Fruit fly (Drosophila melanogaster) whole organism, prepupa: ENCODE measurements around the gene CG43638.
A peak's percentile ranks its signal among the peaks of the same experiment; 100 is the strongest.

Source experiments
- Blimp-1 ChIP-seq: fragments of 200-800 bp; sonication (Bioruptor generic); optimal IDR thresholded peaks from 3 replicates; lab custom pipeline; 2017; ENCODE audit warnings: missing biosample characterization, missing genetic modification characterization, mild to moderate bottlenecking, moderate library complexity, missing genetic modification reagents
- CG10631 ChIP-seq: fragments of 200-800 bp; sonication (Bioruptor generic); optimal IDR thresholded peaks from 2 replicates; lab custom pipeline; 2016; ENCODE audit warnings: missing biosample characterization, missing genetic modification characterization
- CG10669 ChIP-seq: fragments of 200-800 bp; sonication (Bioruptor generic); optimal IDR thresholded peaks from 3 replicates; lab custom pipeline; 2018; ENCODE audit warnings: missing biosample characterization, mild to moderate bottlenecking, missing genetic modification characterization, moderate library complexity
- CG11294 ChIP-seq: fragments of 200-800 bp; sonication (Bioruptor generic); IDR thresholded peaks from 2 replicates; pipeline ENCODE4 v1.3.6; 2022; ENCODE audit warnings: missing biosample characterization, missing genetic modification characterization
- CG11902 ChIP-seq: fragments of 200-800 bp; sonication (Bioruptor generic); optimal IDR thresholded peaks from 3 replicates; lab custom pipeline; 2016; ENCODE audit warnings: missing biosample characterization, missing genetic modification characterization
- CG15336 ChIP-seq: fragments of 200-800 bp; sonication (Bioruptor generic); IDR thresholded peaks from 2 replicates; pipeline ENCODE4 v1.3.6; 2022; ENCODE audit warnings: missing biosample characterization, missing genetic modification characterization
- CG16779 ChIP-seq: fragments of 200-800 bp; sonication (Bioruptor generic); optimal IDR thresholded peaks from 3 replicates; lab custom pipeline; 2017; ENCODE audit warnings: missing biosample characterization, mild to moderate bottlenecking, missing genetic modification characterization
- CG3032 ChIP-seq: fragments of 200-800 bp; optimal IDR thresholded peaks from 2 replicates; lab custom pipeline; 2019; ENCODE audit warnings: missing biosample characterization, mild to moderate bottlenecking, missing genetic modification characterization, moderate library complexity
- CG32006 ChIP-seq: fragments of 200-800 bp; sonication (Bioruptor generic); optimal IDR thresholded peaks from 3 replicates; lab custom pipeline; 2017; ENCODE audit warnings: missing biosample characterization, mild to moderate bottlenecking, missing genetic modification characterization
- CG34406 ChIP-seq: fragments of 200-800 bp; sonication (Bioruptor generic); optimal IDR thresholded peaks from 3 replicates; lab custom pipeline; 2016; ENCODE audit warnings: missing biosample characterization, missing genetic modification characterization
- CG3919 ChIP-seq: fragments of 200-800 bp; sonication (Bioruptor generic); optimal IDR thresholded peaks from 3 replicates; lab custom pipeline; 2016; ENCODE audit warnings: missing biosample characterization, missing genetic modification characterization
- CG4318 ChIP-seq: fragments of 200-800 bp; sonication (Bioruptor generic); optimal IDR thresholded peaks from 3 replicates; lab custom pipeline; 2017; ENCODE audit warnings: missing biosample characterization, mild to moderate bottlenecking, missing genetic modification characterization
- CG6276 ChIP-seq: fragments of 200-800 bp; sonication (Bioruptor generic); optimal IDR thresholded peaks from 2 replicates; lab custom pipeline; 2017; ENCODE audit warnings: missing biosample characterization, mild to moderate bottlenecking, missing genetic modification characterization
- CG6808 ChIP-seq: fragments of 200-800 bp; sonication (Bioruptor generic); optimal IDR thresholded peaks from 3 replicates; lab custom pipeline; 2017; ENCODE audit warnings: missing biosample characterization, missing genetic modification characterization, mild to moderate bottlenecking, moderate library complexity, missing genetic modification reagents
- CG6854 ChIP-seq: fragments of 200-800 bp; sonication (Bioruptor generic); optimal IDR thresholded peaks from 2 replicates; lab custom pipeline; 2017; ENCODE audit warnings: missing biosample characterization, mild to moderate bottlenecking, missing genetic modification characterization
- CG7368 ChIP-seq: fragments of 200-800 bp; sonication (Bioruptor generic); optimal IDR thresholded peaks from 3 replicates; lab custom pipeline; 2016; ENCODE audit warnings: missing biosample characterization, missing genetic modification characterization
- CG8119 ChIP-seq: fragments of 200-800 bp; sonication (Bioruptor generic); IDR thresholded peaks from 3 replicates; pipeline ENCODE4 v1.3.6; 2022; ENCODE audit warnings: missing biosample characterization, missing genetic modification characterization
- CG8632 ChIP-seq: fragments of 200-800 bp; sonication (Bioruptor generic); optimal IDR thresholded peaks from 3 replicates; lab custom pipeline; 2016; ENCODE audit warnings: missing biosample characterization, missing genetic modification characterization
- CG9139 ChIP-seq: fragments of 200-800 bp; sonication (Bioruptor generic); optimal IDR thresholded peaks from 3 replicates; lab custom pipeline; 2017; ENCODE audit warnings: missing biosample characterization, mild to moderate bottlenecking, missing genetic modification characterization
- Eip75B ChIP-seq: fragments of 200-800 bp; sonication (Bioruptor generic); optimal IDR thresholded peaks from 3 replicates; lab custom pipeline; 2016; ENCODE audit warnings: missing biosample characterization, missing genetic modification characterization
- Eip78C ChIP-seq: fragments of 200-800 bp; sonication (Bioruptor generic); peaks from one replicate; lab custom pipeline; 2016; ENCODE audit warnings: missing biosample characterization, missing genetic modification characterization
- Eip93F ChIP-seq: fragments of 200-800 bp; sonication (Bioruptor generic); optimal IDR thresholded peaks from 2 replicates; lab custom pipeline; 2016; ENCODE audit warnings: missing biosample characterization, mild to moderate bottlenecking, missing genetic modification characterization
- Ets21C ChIP-seq: fragments of 200-800 bp; sonication (Bioruptor generic); optimal IDR thresholded peaks from 3 replicates; lab custom pipeline; 2016; ENCODE audit warnings: missing biosample characterization, missing genetic modification characterization
- Ets96B ChIP-seq: fragments of 200-800 bp; optimal IDR thresholded peaks from 2 replicates; lab custom pipeline; 2019; ENCODE audit warnings: missing biosample characterization, mild to moderate bottlenecking, missing genetic modification characterization, moderate library complexity
- Gug ChIP-seq: fragments of 200-800 bp; sonication (Bioruptor generic); IDR thresholded peaks from 2 replicates; pipeline ENCODE4 v1.3.6; 2022; ENCODE audit warnings: missing biosample characterization, missing genetic modification characterization
- Hr38 ChIP-seq: sonication (Bioruptor generic); optimal IDR thresholded peaks from 2 replicates; lab custom pipeline; 2016; ENCODE audit warnings: missing biosample characterization, missing genetic modification characterization
- Hr39 ChIP-seq: fragments of 200-800 bp; sonication (Bioruptor generic); optimal IDR thresholded peaks from 2 replicates; lab custom pipeline; 2016; ENCODE audit warnings: missing biosample characterization, missing genetic modification characterization
- Hr4 ChIP-seq: fragments of 200-800 bp; sonication (Bioruptor generic); optimal IDR thresholded peaks from 3 replicates; lab custom pipeline; 2016; ENCODE audit warnings: missing biosample characterization, missing genetic modification characterization
- Lpt ChIP-seq: fragments of 200-800 bp; sonication (Bioruptor generic); optimal IDR thresholded peaks from 3 replicates; lab custom pipeline; 2016; ENCODE audit warnings: missing biosample characterization, missing genetic modification characterization
- OdsH ChIP-seq: fragments of 200-800 bp; sonication (Bioruptor generic); optimal IDR thresholded peaks from 3 replicates; lab custom pipeline; 2016; ENCODE audit warnings: missing biosample characterization, missing genetic modification characterization
- Sox102F ChIP-seq: fragments of 200-800 bp; sonication (Bioruptor generic); optimal IDR thresholded peaks from 2 replicates; lab custom pipeline; 2016; ENCODE audit warnings: missing biosample characterization, mild to moderate bottlenecking, missing genetic modification characterization
- Sox14 ChIP-seq: fragments of 200-800 bp; sonication (Bioruptor generic); optimal IDR thresholded peaks from 3 replicates; lab custom pipeline; 2016; ENCODE audit warnings: missing biosample characterization, missing genetic modification characterization
- Sox15 ChIP-seq: fragments of 200-800 bp; sonication (Bioruptor generic); optimal IDR thresholded peaks from 3 replicates; lab custom pipeline; 2016; ENCODE audit warnings: missing biosample characterization, missing genetic modification characterization
- acj6 ChIP-seq: fragments of 200-800 bp; sonication (Bioruptor generic); optimal IDR thresholded peaks from 3 replicates; lab custom pipeline; 2016; ENCODE audit warnings: missing biosample characterization, missing genetic modification characterization
- cyc ChIP-seq: fragments of 200-800 bp; sonication (Bioruptor generic); optimal IDR thresholded peaks from 3 replicates; lab custom pipeline; 2016; ENCODE audit warnings: missing biosample characterization, missing genetic modification characterization
- dac ChIP-seq: fragments of 200-800 bp; sonication (Bioruptor generic); optimal IDR thresholded peaks from 2 replicates; lab custom pipeline; 2017; ENCODE audit warnings: missing biosample characterization, mild to moderate bottlenecking, missing genetic modification characterization
- dsx ChIP-seq: fragments of 200-800 bp; optimal IDR thresholded peaks from 3 replicates; lab custom pipeline; 2019; ENCODE audit warnings: missing biosample characterization, mild to moderate bottlenecking, missing genetic modification characterization, moderate library complexity; ENCODE audit not compliant: poor library complexity, severe bottlenecking
- eg ChIP-seq: fragments of 200-800 bp; sonication (Bioruptor generic); IDR thresholded peaks from 3 replicates; pipeline ENCODE4 v1.3.6; 2022; ENCODE audit warnings: missing biosample characterization, missing genetic modification characterization
- esn ChIP-seq: fragments of 200-800 bp; sonication (Bioruptor generic); optimal IDR thresholded peaks from 2 replicates; lab custom pipeline; 2016; ENCODE audit warnings: missing biosample characterization, mild to moderate bottlenecking, missing genetic modification characterization, moderate library complexity
- fkh ChIP-seq: fragments of 200-800 bp; sonication (Bioruptor generic); optimal IDR thresholded peaks from 3 replicates; lab custom pipeline; 2017; ENCODE audit warnings: missing biosample characterization, mild to moderate bottlenecking, missing genetic modification characterization, moderate library complexity
- lz ChIP-seq: fragments of 200-800 bp; sonication (Bioruptor generic); optimal IDR thresholded peaks from 3 replicates; lab custom pipeline; 2016; ENCODE audit warnings: missing biosample characterization, missing genetic modification characterization
- net ChIP-seq: fragments of 200-800 bp; sonication (Bioruptor generic); optimal IDR thresholded peaks from 3 replicates; lab custom pipeline; 2016; ENCODE audit warnings: missing biosample characterization, missing genetic modification characterization
- pdm3 ChIP-seq: fragments of 200-800 bp; sonication (Bioruptor generic); optimal IDR thresholded peaks from 3 replicates; lab custom pipeline; 2016; ENCODE audit warnings: missing biosample characterization, missing genetic modification characterization
- salr ChIP-seq, 2 experiments: fragments of 200-800 bp; sonication (Bioruptor generic); optimal IDR thresholded peaks; 3 replicates each; lab custom pipeline; 2016 to 2018; ENCODE audit warnings: missing biosample characterization in 2 of 2, missing genetic modification characterization in 2 of 2, mild to moderate bottlenecking in 1 of 2
- spab ChIP-seq: fragments of 200-800 bp; sonication (Bioruptor generic); optimal IDR thresholded peaks from 2 replicates; lab custom pipeline; 2017; ENCODE audit warnings: missing biosample characterization, mild to moderate bottlenecking, missing genetic modification characterization, missing genetic modification reagents
- ss ChIP-seq, 2 experiments: fragments of 200-800 bp; sonication (Bioruptor generic); optimal IDR thresholded peaks; 2 replicates in 1 of 2; 3 replicates in 1 of 2; lab custom pipeline; 2017 to 2018; ENCODE audit warnings: mild to moderate bottlenecking in 2 of 2, missing biosample characterization in 2 of 2, missing genetic modification characterization in 2 of 2, moderate library complexity in 1 of 2
- vri ChIP-seq: fragments of 200-800 bp; sonication (Bioruptor generic); optimal IDR thresholded peaks from 3 replicates; lab custom pipeline; 2016; ENCODE audit warnings: missing biosample characterization, mild to moderate bottlenecking, missing genetic modification characterization

Gene CG43638

DNA sequence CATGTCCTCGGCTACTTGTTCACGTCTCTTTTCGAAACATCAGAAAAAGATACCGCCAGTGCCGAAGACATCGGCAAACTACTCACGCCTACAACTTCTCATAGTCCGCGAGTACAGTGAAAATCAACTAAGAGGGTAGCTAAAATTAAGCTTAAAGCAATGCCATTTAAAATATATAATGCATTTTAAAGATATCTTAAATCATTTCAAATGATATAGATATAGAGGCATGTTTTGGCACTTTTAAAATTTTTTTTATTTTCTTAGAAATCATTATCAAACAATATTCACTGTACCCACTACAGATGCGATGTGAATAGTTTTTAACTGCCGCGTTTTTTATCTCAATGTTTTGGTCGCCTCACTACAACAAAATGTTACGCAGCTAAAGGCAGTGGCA, 6.2 kb downstream of the CG43638 start:
- peak; percentile 21 for TF ChIP-seq Ets96B (tag; lab: Kevin White, UChicago)
- no peak for TF ChIP-seq Eip93F (GFP tag; lab: Kevin White, UChicago)
- no peak for TF ChIP-seq CG6854 (GFP tag; lab: Kevin White, UChicago)
- peak; percentile 79 for TF ChIP-seq CG15336
- TF ChIP-seq CG11902 (GFP tag; lab: Kevin White, UChicago) = no peak
- TF ChIP-seq dsx (GFP tag; lab: Kevin White, UChicago) = peak; percentile 26
- no peak for TF ChIP-seq dac (GFP tag; lab: Kevin White, UChicago)
- TF ChIP-seq spab (GFP tag; lab: Kevin White, UChicago) = no peak
- peak; percentile 6 for TF ChIP-seq Hr4 (GFP tag; lab: Kevin White, UChicago)
- no peak for TF ChIP-seq pdm3 (GFP tag; lab: Kevin White, UChicago)
- no peak for TF ChIP-seq CG8632
- TF ChIP-seq CG8119 (GFP tag; lab: Robert Waterston, UW) = peak; percentile 70; the same call in 2 of the 3 replicates
- peak; percentile 38 for TF ChIP-seq CG10631
- TF ChIP-seq CG10669 (GFP tag; lab: Kevin White, UChicago) = peak; percentile 21
- TF ChIP-seq cyc (GFP tag; lab: Kevin White, UChicago) = no peak
- TF ChIP-seq salr (GFP tag; optimal IDR thresholded peaks at IDR 0.05; lab: Kevin White, UChicago) = no peak
- TF ChIP-seq OdsH (GFP tag; lab: Kevin White, UChicago) = no peak
- no peak for TF ChIP-seq Ets21C (GFP tag; lab: Kevin White, UChicago)
- peak; percentile 40; the same call in 1 of the 2 replicates for TF ChIP-seq Gug
- no peak for TF ChIP-seq CG34406
- peak; percentile 63 for TF ChIP-seq eg (GFP tag; lab: Robert Waterston, UW)
- TF ChIP-seq acj6 (GFP tag; lab: Kevin White, UChicago) = no peak
- no peak for TF ChIP-seq Sox102F (GFP tag; lab: Kevin White, UChicago)
- TF ChIP-seq CG4318 (GFP tag; lab: Kevin White, UChicago) = peak; percentile 7
- no peak for TF ChIP-seq fkh (GFP tag; lab: Kevin White, UChicago)
- TF ChIP-seq CG6276 (GFP tag; lab: Kevin White, UChicago) = peak; percentile 17
- peak; percentile 81 for TF ChIP-seq Eip78C (GFP tag; lab: Kevin White, UChicago)
- TF ChIP-seq Blimp-1 (GFP tag; lab: Kevin White, UChicago) = no peak
- TF ChIP-seq CG3919 = no peak
- peak; percentile 2 for TF ChIP-seq CG3032
- TF ChIP-seq CG32006 = peak; percentile 33

DNA sequence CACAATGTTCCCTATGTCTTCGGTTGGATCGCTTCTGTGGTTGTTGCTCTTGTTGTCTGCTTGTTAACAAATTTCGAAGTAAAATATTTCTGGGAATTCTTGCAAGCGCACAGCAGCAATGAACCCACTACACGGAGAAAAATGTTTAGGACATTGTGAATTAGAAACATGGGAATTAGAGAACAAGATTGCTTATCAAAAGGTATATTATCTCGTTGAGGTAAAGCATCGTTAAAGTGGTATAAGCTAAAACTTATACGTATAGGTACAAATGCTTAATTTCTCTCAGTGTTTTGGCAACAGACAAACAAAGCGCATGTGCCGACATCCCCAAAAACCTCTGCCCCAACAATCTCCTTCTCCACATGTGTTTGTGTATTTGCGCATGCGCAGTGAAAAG, 9.3 kb downstream of the CG43638 start:
- TF ChIP-seq Lpt (GFP tag; lab: Kevin White, UChicago) (peak; percentile 34), Eip75B (GFP tag; lab: Kevin White, UChicago) (peak; percentile 73), ss (GFP tag; optimal IDR thresholded peaks at IDR 0.05; lab: Kevin White, UChicago) (no peak), Ets21C (GFP tag; lab: Kevin White, UChicago) (peak; percentile 88), Hr39 (GFP tag; lab: Kevin White, UChicago) (peak; percentile 93), CG3032 (peak; percentile 35), CG3919 (peak; percentile 83), Sox102F (GFP tag; lab: Kevin White, UChicago) (peak; percentile 91), net (GFP tag; lab: Kevin White, UChicago) (peak; percentile 44), CG6854 (GFP tag; lab: Kevin White, UChicago) (peak; percentile 83), cyc (GFP tag; lab: Kevin White, UChicago) (peak; percentile 95), Sox15 (GFP tag; lab: Kevin White, UChicago) (peak; percentile 64), OdsH (GFP tag; lab: Kevin White, UChicago) (peak; percentile 68), pdm3 (GFP tag; lab: Kevin White, UChicago) (peak; percentile 68), CG32006 (peak; percentile 58), Hr38 (GFP tag; lab: Kevin White, UChicago) (no peak), esn (GFP tag; lab: Kevin White, UChicago) (peak; percentile 94), lz (peak; percentile 93), eg (GFP tag; lab: Robert Waterston, UW) (peak; percentile 47; the same call in 1 of the 3 replicates), CG6276 (GFP tag; lab: Kevin White, UChicago) (no peak), CG16779 (peak; percentile 42), CG15336 (peak; percentile 46; the same call in 1 of the 2 replicates), Sox14 (GFP tag; lab: Kevin White, UChicago) (peak; percentile 86), CG9139 (GFP tag; lab: Kevin White, UChicago) (no peak), CG34406 (peak; percentile 63), CG4318 (GFP tag; lab: Kevin White, UChicago) (no peak), vri (peak; percentile 95), CG8632 (peak; percentile 55), CG10669 (GFP tag; lab: Kevin White, UChicago) (peak; percentile 61), CG11294 (GFP tag; lab: Robert Waterston, UW) (peak; percentile 7; the same call in 1 of the 2 replicates), fkh (GFP tag; lab: Kevin White, UChicago) (peak; percentile 14), CG7368 (peak; percentile 65), Eip93F (GFP tag; lab: Kevin White, UChicago) (peak; percentile 64), CG6808 (GFP tag; lab: Kevin White, UChicago) (peak; percentile 28)
